Fruit fly (Drosophila melanogaster) whole organism, adult: Measurements from ENCODE around the gene Cad96Ca.

Experiments
- CG11617 ChIP-seq: fragments of 200-800 bp; sonication (Bioruptor generic); optimal IDR thresholded peaks from 2 replicates; lab custom pipeline; 2017; ENCODE audit warnings: mild to moderate bottlenecking, missing biosample characterization, missing genetic modification reagents, missing genetic modification characterization
- CG12768 ChIP-seq: fragments of 200-800 bp; sonication (Bioruptor generic); optimal IDR thresholded peaks from 2 replicates; lab custom pipeline; 2017; ENCODE audit warnings: missing biosample characterization, missing genetic modification characterization, mild to moderate bottlenecking, moderate library complexity, missing genetic modification reagents
- CG14711 ChIP-seq: fragments of 200-800 bp; sonication (Bioruptor generic); optimal IDR thresholded peaks from 2 replicates; lab custom pipeline; 2018; ENCODE audit warnings: missing biosample characterization, mild to moderate bottlenecking, missing genetic modification characterization, moderate library complexity
- CG1620 ChIP-seq: fragments of 200-800 bp; sonication (Bioruptor generic); optimal IDR thresholded peaks from 2 replicates; lab custom pipeline; 2016; ENCODE audit warnings: missing biosample characterization, missing genetic modification characterization
- CG33017 ChIP-seq: fragments of 200-800 bp; sonication (Bioruptor generic); optimal IDR thresholded peaks from 2 replicates; lab custom pipeline; 2018; ENCODE audit warnings: missing biosample characterization, mild to moderate bottlenecking, missing genetic modification characterization, moderate library complexity
- CG5204 ChIP-seq: fragments of 200-800 bp; sonication (Bioruptor generic); optimal IDR thresholded peaks from 2 replicates; lab custom pipeline; 2016; ENCODE audit warnings: missing biosample characterization, missing genetic modification characterization
- CG7045 ChIP-seq: fragments of 200-800 bp; sonication (Bioruptor generic); optimal IDR thresholded peaks from 2 replicates; lab custom pipeline; 2017; ENCODE audit warnings: missing biosample characterization, mild to moderate bottlenecking, missing genetic modification characterization
- CG7101 ChIP-seq: fragments of 200-800 bp; sonication (Bioruptor generic); optimal IDR thresholded peaks from 2 replicates; lab custom pipeline; 2018; ENCODE audit warnings: missing biosample characterization, mild to moderate bottlenecking, missing genetic modification characterization, moderate library complexity
- Clk ChIP-seq: fragments of 200-800 bp; sonication (Bioruptor generic); optimal IDR thresholded peaks from 2 replicates; lab custom pipeline; 2017; ENCODE audit warnings: missing biosample characterization, missing genetic modification characterization
- Crg-1 ChIP-seq: fragments of 200-800 bp; sonication (Bioruptor generic); optimal IDR thresholded peaks from 2 replicates; lab custom pipeline; 2016; ENCODE audit warnings: missing biosample characterization, missing genetic modification characterization
- Hr96 ChIP-seq: fragments of 200-800 bp; sonication (Bioruptor generic); optimal IDR thresholded peaks from 2 replicates; lab custom pipeline; 2016; ENCODE audit warnings: missing biosample characterization, missing genetic modification characterization
- Mnt ChIP-seq: fragments of 200-800 bp; sonication (Bioruptor generic); optimal IDR thresholded peaks from 2 replicates; lab custom pipeline; 2016; ENCODE audit warnings: missing biosample characterization, mild to moderate bottlenecking, missing genetic modification characterization
- bab1 ChIP-seq: fragments of 200-800 bp; sonication (Bioruptor generic); optimal IDR thresholded peaks from 3 replicates; lab custom pipeline; 2019; ENCODE audit warnings: missing biosample characterization, mild to moderate bottlenecking, missing genetic modification characterization, moderate library complexity
- cic ChIP-seq: fragments of 200-800 bp; sonication (Bioruptor generic); optimal IDR thresholded peaks from 2 replicates; lab custom pipeline; 2017; ENCODE audit warnings: missing biosample characterization, mild to moderate bottlenecking, missing genetic modification characterization, moderate library complexity
- cnc ChIP-seq, 2 experiments: fragments of >200 bp; optimal IDR thresholded peaks; 2 replicates each; lab custom pipeline; 2017
- kay ChIP-seq: fragments of 200-800 bp; sonication (Bioruptor generic); peaks from one replicate; lab custom pipeline; 2016; ENCODE audit warnings: missing biosample characterization, missing genetic modification characterization, borderline replicate concordance
- ovo ChIP-seq: fragments of 200-800 bp; sonication (Bioruptor generic); optimal IDR thresholded peaks from 2 replicates; lab custom pipeline; 2016; ENCODE audit warnings: missing biosample characterization, missing genetic modification characterization
- pad ChIP-seq: fragments of 200-800 bp; sonication (Bioruptor generic); optimal IDR thresholded peaks from 3 replicates; lab custom pipeline; 2017; ENCODE audit warnings: missing biosample characterization, missing genetic modification characterization, mild to moderate bottlenecking, moderate library complexity, missing genetic modification reagents
- tj ChIP-seq: fragments of 200-800 bp; sonication (Bioruptor generic); optimal IDR thresholded peaks from 3 replicates; lab custom pipeline; 2017; ENCODE audit warnings: missing biosample characterization, mild to moderate bottlenecking, missing genetic modification characterization, moderate library complexity
- toe ChIP-seq: fragments of 200-800 bp; sonication (Bioruptor generic); optimal IDR thresholded peaks from 2 replicates; lab custom pipeline; 2016; ENCODE audit warnings: missing biosample characterization, missing genetic modification characterization

Cad96Ca gene

dm6 chr3R:25209207-25209606, 1.1 kb upstream of the Cad96Ca start:
- TF ChIP-seq bab1 (GFP tag; lab: Kevin White, UChicago) (no peak), kay (peak; percentile 91), tj (GFP tag; lab: Kevin White, UChicago) (no peak), cic (GFP tag; lab: Kevin White, UChicago) (peak; percentile 40)

DNA sequence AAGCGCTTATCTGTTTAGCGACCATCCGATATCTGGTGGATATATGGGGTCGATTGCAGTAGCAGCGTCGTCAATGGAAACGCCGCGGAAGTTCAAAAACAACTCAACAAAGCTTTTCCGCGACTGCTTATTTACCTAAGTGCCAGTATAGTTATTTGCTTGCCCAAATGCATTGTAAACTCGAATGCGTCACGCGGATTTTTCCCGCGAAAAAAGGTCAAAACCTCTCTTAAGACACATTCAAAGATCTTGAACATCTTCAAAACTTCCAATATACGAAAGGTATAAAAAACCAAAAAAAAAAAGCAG, 638 bp upstream of the Cad96Ca start:
- no peak for TF ChIP-seq kay
- no peak for TF ChIP-seq bab1 (GFP tag; lab: Kevin White, UChicago)
- no peak for TF ChIP-seq Hr96 (GFP tag; lab: Kevin White, UChicago)
- TF ChIP-seq ovo (GFP tag; lab: Kevin White, UChicago) = peak; percentile 12
- TF ChIP-seq Mnt (GFP tag; lab: Kevin White, UChicago) = no peak
- TF ChIP-seq cic (GFP tag; lab: Kevin White, UChicago) = no peak

DNA sequence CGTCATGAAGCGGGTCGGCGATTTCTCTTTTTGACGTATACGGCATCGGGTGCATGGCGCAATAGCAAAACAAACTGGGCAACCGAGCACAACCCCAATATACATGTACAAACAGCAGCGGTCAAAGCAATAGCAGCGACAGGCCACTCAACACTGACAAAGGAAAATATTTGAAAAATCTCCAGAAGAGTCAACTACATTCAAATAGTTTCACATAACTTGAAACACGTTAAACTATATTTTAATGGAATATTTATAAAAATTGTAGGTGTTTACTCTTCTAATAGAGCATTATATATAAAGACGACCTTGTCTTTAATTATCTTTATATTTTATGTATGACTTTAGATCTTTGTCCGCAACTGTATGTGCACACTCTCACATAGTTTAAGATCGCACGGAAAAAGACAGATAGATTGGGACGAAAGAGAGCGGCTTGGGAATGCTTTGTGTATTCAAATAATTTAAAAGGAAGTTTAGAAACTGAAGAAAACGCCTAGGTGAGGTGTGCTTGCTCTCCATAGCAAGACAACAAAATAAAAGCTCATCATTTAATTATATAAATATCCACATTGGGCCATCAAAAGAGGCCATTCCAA, 579 bp downstream of the Cad96Ca start:
- TF ChIP-seq tj (GFP tag; lab: Kevin White, UChicago) = no peak
- TF ChIP-seq CG11617 (GFP tag; lab: Kevin White, UChicago) = no peak
- TF ChIP-seq kay = no peak
- no peak for TF ChIP-seq ovo (GFP tag; lab: Kevin White, UChicago)
- TF ChIP-seq CG5204 (GFP tag; lab: Kevin White, UChicago) = peak; percentile 27
- TF ChIP-seq CG7101 (tag; lab: Kevin White, UChicago) = peak; percentile 40
- peak; percentile 57 for TF ChIP-seq CG33017 (tag; lab: Kevin White, UChicago)
- TF ChIP-seq cnc (optimal IDR thresholded peaks at IDR 0.05; lab: Kevin White, UChicago) = no peak
- no peak for TF ChIP-seq CG1620 (GFP tag; lab: Kevin White, UChicago)
- peak; percentile 3 for TF ChIP-seq toe
- no peak for TF ChIP-seq cic (GFP tag; lab: Kevin White, UChicago)
- peak; percentile 0 for TF ChIP-seq Hr96 (GFP tag; lab: Kevin White, UChicago)
- no peak for TF ChIP-seq Mnt (GFP tag; lab: Kevin White, UChicago)
- no peak for TF ChIP-seq Clk
- no peak for TF ChIP-seq pad (GFP tag; lab: Kevin White, UChicago)
- no peak for TF ChIP-seq CG14711 (tag; lab: Kevin White, UChicago)
- no peak for TF ChIP-seq bab1 (GFP tag; lab: Kevin White, UChicago)
- no peak for TF ChIP-seq Crg-1 (GFP tag; lab: Kevin White, UChicago)
- no peak for TF ChIP-seq CG12768 (GFP tag; lab: Kevin White, UChicago)
- TF ChIP-seq CG7045 (GFP tag; lab: Kevin White, UChicago) = peak; percentile 44

DNA sequence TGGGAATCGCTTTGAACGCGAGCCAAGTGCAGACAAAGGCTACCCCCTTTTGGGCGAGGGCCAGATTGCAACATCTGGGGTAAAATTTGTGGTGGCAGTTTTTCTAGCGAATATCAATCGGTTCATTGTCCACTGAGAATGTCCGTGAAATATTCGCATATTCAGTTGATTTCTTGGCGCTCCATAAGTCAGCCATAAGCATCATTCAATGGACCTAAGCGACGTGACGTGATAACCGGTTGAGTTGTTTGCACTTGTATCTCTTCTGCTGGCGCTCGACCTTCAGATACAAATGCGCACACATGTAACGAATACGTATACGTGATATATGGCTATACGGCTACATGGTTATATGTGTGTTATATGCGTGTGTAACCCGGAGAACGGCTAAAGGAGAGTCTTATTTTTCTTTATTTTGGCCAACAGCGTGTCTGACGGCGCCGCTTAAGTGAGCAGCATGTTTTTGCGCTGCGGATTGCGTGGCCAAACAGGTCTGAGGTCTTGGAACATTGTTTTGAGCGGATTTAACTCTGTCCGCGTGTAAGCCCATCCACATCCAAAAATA, 2.6 kb downstream of the Cad96Ca start:
- TF ChIP-seq CG5204 (GFP tag; lab: Kevin White, UChicago) (no peak), cnc (optimal IDR thresholded peaks at IDR 0.05; lab: Kevin White, UChicago) (no peak)

- TF ChIP-seq Clk (no peak), cnc (optimal IDR thresholded peaks at IDR 0.05; lab: Kevin White, UChicago) (no peak), pad (GFP tag; lab: Kevin White, UChicago) (no peak), bab1 (GFP tag; lab: Kevin White, UChicago) (no peak), ovo (GFP tag; lab: Kevin White, UChicago) (no peak), cic (GFP tag; lab: Kevin White, UChicago) (no peak), CG5204 (GFP tag; lab: Kevin White, UChicago) (no peak), Mnt (GFP tag; lab: Kevin White, UChicago) (no peak), toe (no peak), CG7101 (tag; lab: Kevin White, UChicago) (no peak), kay (no peak)
Measured at dm6 chr3R:25199321-25199868, 8.7 kb downstream of the Cad96Ca start, which contains the start of gene CG13654. TSS of gene CG13654 (plus strand) at chr3R:25199818.

DNA sequence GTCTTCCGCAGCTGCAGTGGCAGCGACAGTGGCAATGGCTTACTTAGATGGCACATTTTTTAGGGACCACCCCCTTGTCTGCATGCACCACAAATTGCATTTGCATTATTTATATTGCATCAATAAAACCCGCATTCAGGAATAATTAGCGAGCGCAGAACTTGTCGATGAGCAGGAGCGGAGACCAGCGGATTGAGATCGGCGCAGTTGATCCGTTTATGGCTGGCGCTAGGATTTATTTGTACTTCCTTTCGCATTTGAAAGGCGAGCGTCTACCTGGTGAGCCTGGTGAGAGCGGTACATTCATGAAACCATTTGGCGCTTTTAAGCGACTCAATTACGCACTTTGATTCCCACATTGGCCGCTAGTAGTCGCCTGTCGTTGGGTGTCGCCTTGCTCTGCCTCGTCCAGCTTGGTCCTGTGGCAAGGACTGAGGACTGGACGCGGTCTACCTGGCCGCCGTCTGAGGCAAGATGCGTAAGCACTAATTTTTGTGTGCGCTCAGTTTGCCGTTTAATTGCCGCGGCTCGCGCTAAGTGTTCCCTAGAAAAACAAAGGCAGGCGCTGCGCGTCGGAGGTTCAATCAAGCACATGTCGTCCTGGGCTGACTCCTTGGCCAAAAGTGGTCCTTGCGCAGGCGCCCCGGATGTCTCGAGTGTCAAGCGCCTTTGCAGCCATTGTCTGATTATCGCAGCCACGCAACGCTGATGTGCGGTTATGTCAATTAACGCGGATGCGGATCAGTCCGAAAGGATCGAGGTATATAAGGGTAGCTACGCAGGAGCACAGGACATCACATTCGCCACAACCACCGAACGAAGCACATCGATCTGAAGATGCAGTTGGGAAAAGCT, 13.1 kb downstream of the Cad96Ca start, which contains the start of gene CG13653:
Gene CG13653, plus strand, starts transcription at position 805 of the 855 bp plus-strand sequence.
- no peak for TF ChIP-seq Mnt (GFP tag; lab: Kevin White, UChicago)
- TF ChIP-seq Clk = no peak
- no peak for TF ChIP-seq Hr96 (GFP tag; lab: Kevin White, UChicago)
- no peak for TF ChIP-seq CG14711 (tag; lab: Kevin White, UChicago)
- TF ChIP-seq pad (GFP tag; lab: Kevin White, UChicago) = no peak
- no peak for TF ChIP-seq CG1620 (GFP tag; lab: Kevin White, UChicago)
- TF ChIP-seq Crg-1 (GFP tag; lab: Kevin White, UChicago) = no peak
- TF ChIP-seq ovo (GFP tag; lab: Kevin White, UChicago) = no peak
- TF ChIP-seq cic (GFP tag; lab: Kevin White, UChicago) = no peak
- TF ChIP-seq CG7045 (GFP tag; lab: Kevin White, UChicago) = no peak
- no peak for TF ChIP-seq CG7101 (tag; lab: Kevin White, UChicago)
- no peak for TF ChIP-seq CG33017 (tag; lab: Kevin White, UChicago)
- TF ChIP-seq bab1 (GFP tag; lab: Kevin White, UChicago) = no peak
- no peak for TF ChIP-seq tj (GFP tag; lab: Kevin White, UChicago)
- TF ChIP-seq CG12768 (GFP tag; lab: Kevin White, UChicago) = no peak
- TF ChIP-seq cnc (optimal IDR thresholded peaks at IDR 0.05; lab: Kevin White, UChicago) = no peak
- no peak for TF ChIP-seq CG11617 (GFP tag; lab: Kevin White, UChicago)
